Fruit fly (Drosophila melanogaster): Measurements from ENCODE around the gene sordd2.

DNA sequence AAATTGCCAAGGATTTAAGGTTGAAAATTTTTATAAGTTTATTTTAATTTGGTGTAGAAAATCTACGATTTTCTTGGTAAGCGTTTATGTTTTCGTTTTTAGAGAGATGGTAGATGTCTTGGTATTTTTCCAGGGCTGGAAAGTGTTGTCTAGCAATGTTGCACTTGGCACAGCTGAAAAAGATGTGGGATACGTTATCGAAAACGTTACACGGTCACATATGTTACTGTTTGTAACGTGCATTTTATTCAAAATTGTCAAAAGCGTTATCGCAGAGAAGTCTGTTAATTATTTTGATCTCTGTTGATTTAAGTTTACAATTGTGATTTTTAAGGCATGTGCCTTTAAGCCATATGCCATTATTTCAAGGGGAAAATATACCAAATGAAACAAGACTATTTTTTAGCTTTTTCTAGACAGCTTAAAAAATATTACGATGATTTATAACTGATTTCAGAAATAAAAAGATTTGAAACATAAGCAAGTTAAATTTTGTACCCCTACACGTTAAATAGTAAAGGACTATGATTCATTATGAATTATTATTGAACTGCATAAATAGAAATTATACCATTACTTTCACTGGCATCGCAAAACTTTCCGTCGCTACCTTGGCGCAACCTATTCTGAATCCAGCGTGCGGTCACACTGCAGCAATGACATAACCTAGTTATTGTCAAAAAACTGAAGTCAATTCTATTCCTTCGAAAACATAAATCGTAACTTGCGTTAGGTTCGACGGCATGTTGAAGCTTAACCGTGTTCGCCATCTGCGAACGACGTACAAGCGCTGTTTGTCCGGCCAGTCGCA lies 13.3 kb downstream of the sordd2 start, which contains the start of the genes Paf-AHalpha and mRpS30:
- TF ChIP-seq CG8478 (optimal IDR thresholded peaks at IDR 0.05) = no peak
- no peak for TF ChIP-seq CTCF (optimal IDR thresholded peaks at IDR 0.05)

All from S2 (cell line).